Worm (Caenorhabditis elegans) whole organism, young adult: ENCODE measurements around the gene mbk-2.

Experiments
- F49E8.2 ChIP-seq: sonication (generic microtip); optimal IDR thresholded peaks from 3 replicates; lab custom pipeline; 2017; ENCODE audit warnings: missing genetic modification characterization, mild to moderate bottlenecking, missing compliant biosample characterization, antibody characterized with exemption, moderate library complexity; ENCODE audit not compliant: insufficient read depth
- ama-1 ChIP-seq, 3 experiments: fragments of 150-350 bp in 1 of 3; sonication (generic microtip) in 2 of 3; optimal IDR thresholded peaks; 2 replicates each; lab custom pipeline; 2014 to 2018; ENCODE audit warnings: missing biosample characterization in 2 of 3, missing genetic modification characterization in 2 of 3, missing genetic modification reagents in 2 of 3
- mes-4 ChIP-seq: sonication (generic microtip); optimal IDR thresholded peaks from 2 replicates; lab custom pipeline; 2016; ENCODE audit warnings: missing genotype, missing genetic modification characterization, missing compliant biosample characterization
- snpc-1.1 ChIP-seq: sonication (generic microtip); optimal IDR thresholded peaks from 2 replicates; lab custom pipeline; 2017; ENCODE audit warnings: missing genetic modification characterization, mild to moderate bottlenecking, missing compliant biosample characterization, antibody characterized with exemption, moderate library complexity, missing genotype, missing genetic modification reagents; ENCODE audit not compliant: insufficient read depth
- sptf-2 ChIP-seq: fragments of 200-800 bp; sonication (Bioruptor generic); optimal IDR thresholded peaks from 2 replicates; lab custom pipeline; 2018; ENCODE audit warnings: mild to moderate bottlenecking, missing genetic modification characterization, missing compliant biosample characterization

- no peak for TF ChIP-seq sptf-2 (GFP tag; lab: Kevin White, UChicago)
- no peak for TF ChIP-seq mes-4 (tag; lab: Kevin White, UChicago)
- TF ChIP-seq F49E8.2 (tag; lab: Kevin White, UChicago) = no peak
- TF ChIP-seq ama-1 (optimal IDR thresholded peaks at IDR 0.05; lab: Kevin White, UChicago) = no peak
- TF ChIP-seq ama-1 (GFP tag; optimal IDR thresholded peaks at IDR 0.05; lab: Kevin White, UChicago) = no peak
- TF ChIP-seq snpc-1.1 (tag; lab: Kevin White, UChicago) = no peak
Observed at ce11 chrIV:13016820-13017219, 7.9 kb downstream of the mbk-2 start.
